Fruit fly (Drosophila melanogaster): ENCODE measurements around the gene CG8032.

The CG8032 gene

DNA sequence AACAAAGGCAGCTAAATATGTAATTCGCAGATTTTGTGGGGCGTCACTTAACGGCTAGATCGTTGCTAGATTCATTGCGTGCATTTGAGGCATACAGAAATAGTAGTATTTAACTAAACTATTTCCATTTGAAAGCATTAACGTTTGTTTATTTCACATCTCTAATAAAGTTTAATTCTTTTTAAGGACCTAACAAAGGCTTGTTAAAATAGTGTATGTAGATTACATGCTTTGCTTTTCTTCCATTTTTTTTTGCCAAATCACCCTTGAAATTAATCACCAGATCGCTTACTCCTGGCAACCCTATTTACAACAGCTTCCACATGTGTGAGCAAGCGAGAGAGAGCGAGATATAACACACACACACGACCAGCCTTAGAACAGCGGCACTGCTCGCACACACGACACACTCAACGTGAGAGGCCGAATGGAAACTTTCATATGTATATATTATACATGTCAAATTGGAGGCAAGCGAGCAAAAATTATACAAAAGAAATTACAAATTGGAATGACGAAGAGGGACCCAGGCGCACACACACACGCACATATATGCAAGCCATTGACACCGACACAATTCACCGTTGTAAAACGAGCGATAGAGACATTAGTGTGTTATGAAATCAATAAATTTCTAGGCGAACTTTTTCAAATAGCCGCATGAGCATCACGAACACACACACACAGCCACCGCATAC is 4.6 kb upstream of the CG8032 start (continued):
- no peak for TF ChIP-seq CG3726 (GFP tag; IDR thresholded peaks at IDR 0.05)
- no peak for TF ChIP-seq sna (GFP tag; IDR thresholded peaks at IDR 0.05; ENCODE audit: partially characterized antibody)
- peak; percentile 1 for TF ChIP-seq HmgD (GFP tag; optimal IDR thresholded peaks at IDR 0.05)
- TF ChIP-seq CG6791 (GFP tag; IDR thresholded peaks at IDR 0.05; ENCODE audit: partially characterized antibody) = no peak
- TF ChIP-seq CTCF (GFP tag; optimal IDR thresholded peaks at IDR 0.05) = peak; percentile 19
- TF ChIP-seq CG9437 (GFP tag; optimal IDR thresholded peaks at IDR 0.05) = peak; percentile 3
- peak; percentile 72 for TF ChIP-seq Rfx (GFP tag; IDR thresholded peaks at IDR 0.05)
- peak; percentile 53 for TF ChIP-seq CG1233 (GFP tag; optimal IDR thresholded peaks at IDR 0.05)
- peak; percentile 79 for TF ChIP-seq CG10543 (GFP tag; optimal IDR thresholded peaks at IDR 0.05)
- peak; percentile 18 for TF ChIP-seq Myb (GFP tag; optimal IDR thresholded peaks at IDR 0.05)
- TF ChIP-seq ase (GFP tag; IDR thresholded peaks at IDR 0.05) = no peak
- TF ChIP-seq CG11085 (GFP tag; IDR thresholded peaks at IDR 0.05) = no peak
- peak; percentile 72 for TF ChIP-seq chm (GFP tag; IDR thresholded peaks at IDR 0.05)
- peak; percentile 37 for TF ChIP-seq Hr3 (GFP tag; optimal IDR thresholded peaks at IDR 0.05)
- TF ChIP-seq Abd-B (GFP tag; optimal IDR thresholded peaks at IDR 0.05) = peak; percentile 27
- TF ChIP-seq CG13424 (tag; optimal IDR thresholded peaks at IDR 0.05) = peak; percentile 67
- peak; percentile 58; the same call in 1 of the 2 replicates for TF ChIP-seq Ptx1 (GFP tag; IDR thresholded peaks at IDR 0.05)
- no peak for TF ChIP-seq Taf1 (GFP tag; IDR thresholded peaks at IDR 0.05)
- peak; percentile 48 for TF ChIP-seq CG9609 (GFP tag; optimal IDR thresholded peaks at IDR 0.05)
- TF ChIP-seq org-1 (GFP tag; optimal IDR thresholded peaks at IDR 0.05) = peak; percentile 52
- peak; percentile 7 for TF ChIP-seq bigmax (GFP tag; optimal IDR thresholded peaks at IDR 0.05)
- TF ChIP-seq CG1529 (GFP tag; optimal IDR thresholded peaks at IDR 0.05) = no peak
- TF ChIP-seq CG2116 (GFP tag; optimal IDR thresholded peaks at IDR 0.05) = no peak
- peak; percentile 71 for TF ChIP-seq pho (GFP tag; optimal IDR thresholded peaks at IDR 0.05)
- no peak for TF ChIP-seq Atf-2 (GFP tag; optimal IDR thresholded peaks at IDR 0.05)
- no peak for TF ChIP-seq CG4820 (GFP tag; optimal IDR thresholded peaks at IDR 0.05)
- peak; percentile 32; the same call in 1 of the 2 replicates for TF ChIP-seq Bgb (GFP tag; IDR thresholded peaks at IDR 0.05; ENCODE audit: partially characterized antibody)
- TF ChIP-seq CG7372 (GFP tag; IDR thresholded peaks at IDR 0.05) = 0 out of 2 replicates have a peak, but pooled peaks have one; percentile 27
- no peak for TF ChIP-seq CG6854 (GFP tag; optimal IDR thresholded peaks at IDR 0.05)
- no peak for TF ChIP-seq TFAM (GFP tag; optimal IDR thresholded peaks at IDR 0.05)
- no peak for TF ChIP-seq ab (GFP tag; optimal IDR thresholded peaks at IDR 0.05)
- no peak for TF ChIP-seq pb (GFP tag; optimal IDR thresholded peaks at IDR 0.05)
- TF ChIP-seq CG7928 (GFP tag; optimal IDR thresholded peaks at IDR 0.05) = no peak
- peak; percentile 80 for TF ChIP-seq CG1832 (GFP tag; optimal IDR thresholded peaks at IDR 0.05)
- TF ChIP-seq mam (GFP tag; optimal IDR thresholded peaks at IDR 0.05) = peak; percentile 55
- 0 out of 2 replicates have a peak, but pooled peaks have one; percentile 9 for TF ChIP-seq ranshi (GFP tag; IDR thresholded peaks at IDR 0.05)
- peak; percentile 21; the same call in 2 of the 4 replicates for TF ChIP-seq chinmo (GFP tag; IDR thresholded peaks at IDR 0.05; ENCODE audit: partially characterized antibody)
- TF ChIP-seq ems (GFP tag; optimal IDR thresholded peaks at IDR 0.05) = peak; percentile 29
- TF ChIP-seq BtbVII (GFP tag; optimal IDR thresholded peaks at IDR 0.05) = no peak
- no peak for TF ChIP-seq hkb (optimal IDR thresholded peaks at IDR 0.05)
- peak; percentile 40; the same call in 1 of the 2 replicates for TF ChIP-seq hkb (GFP tag; IDR thresholded peaks at IDR 0.05)
- TF ChIP-seq CG4707 (GFP tag; optimal IDR thresholded peaks at IDR 0.05) = peak; percentile 37
- peak; percentile 42 for TF ChIP-seq NK7.1 (GFP tag; optimal IDR thresholded peaks at IDR 0.05)
- no peak for TF ChIP-seq z (GFP tag; IDR thresholded peaks at IDR 0.05)
- no peak for TF ChIP-seq CG7271 (tag; optimal IDR thresholded peaks at IDR 0.05)
- no peak for TF ChIP-seq fd102C (GFP tag; optimal IDR thresholded peaks at IDR 0.05)
- TF ChIP-seq esg (GFP tag; conservative IDR thresholded peaks at IDR 0.05) = peak; percentile 28; the same call in 1 of the 2 replicates
- no peak for TF ChIP-seq hth (optimal IDR thresholded peaks at IDR 0.05)
- peak; percentile 70 for TF ChIP-seq YL-1 (GFP tag; optimal IDR thresholded peaks at IDR 0.05)
- peak; percentile 45 for TF ChIP-seq Blimp-1 (GFP tag; optimal IDR thresholded peaks at IDR 0.05)
- peak; percentile 40 for TF ChIP-seq sisA (GFP tag; IDR thresholded peaks at IDR 0.05)
